Fruit fly (Drosophila melanogaster) whole organism, prepupa: ENCODE data around the gene CG5768.

Source experiments
- CG10631 ChIP-seq: fragments of 200-800 bp; sonication (Bioruptor generic); optimal IDR thresholded peaks from 2 replicates; lab custom pipeline; 2016; ENCODE audit warnings: missing biosample characterization, missing genetic modification characterization
- CG10669 ChIP-seq: fragments of 200-800 bp; sonication (Bioruptor generic); optimal IDR thresholded peaks from 3 replicates; lab custom pipeline; 2018; ENCODE audit warnings: missing biosample characterization, mild to moderate bottlenecking, missing genetic modification characterization, moderate library complexity
- CG11294 ChIP-seq: fragments of 200-800 bp; sonication (Bioruptor generic); IDR thresholded peaks from 2 replicates; pipeline ENCODE4 v1.3.6; 2022; ENCODE audit warnings: missing biosample characterization, missing genetic modification characterization
- CG11762 ChIP-seq: fragments of 200-800 bp; sonication (Bioruptor generic); optimal IDR thresholded peaks from 3 replicates; lab custom pipeline; 2016; ENCODE audit warnings: missing biosample characterization, missing genetic modification characterization; ENCODE audit not compliant: insufficient read depth
- CG15336 ChIP-seq: fragments of 200-800 bp; sonication (Bioruptor generic); IDR thresholded peaks from 2 replicates; pipeline ENCODE4 v1.3.6; 2022; ENCODE audit warnings: missing biosample characterization, missing genetic modification characterization
- CG16779 ChIP-seq: fragments of 200-800 bp; sonication (Bioruptor generic); optimal IDR thresholded peaks from 3 replicates; lab custom pipeline; 2017; ENCODE audit warnings: missing biosample characterization, mild to moderate bottlenecking, missing genetic modification characterization
- CG31627 ChIP-seq: fragments of 200-800 bp; sonication (Bioruptor generic); optimal IDR thresholded peaks from 3 replicates; lab custom pipeline; 2016; ENCODE audit warnings: missing biosample characterization, missing genetic modification characterization
- CG34406 ChIP-seq: fragments of 200-800 bp; sonication (Bioruptor generic); optimal IDR thresholded peaks from 3 replicates; lab custom pipeline; 2016; ENCODE audit warnings: missing biosample characterization, missing genetic modification characterization
- CG3919 ChIP-seq: fragments of 200-800 bp; sonication (Bioruptor generic); optimal IDR thresholded peaks from 3 replicates; lab custom pipeline; 2016; ENCODE audit warnings: missing biosample characterization, missing genetic modification characterization
- CG4318 ChIP-seq: fragments of 200-800 bp; sonication (Bioruptor generic); optimal IDR thresholded peaks from 3 replicates; lab custom pipeline; 2017; ENCODE audit warnings: missing biosample characterization, mild to moderate bottlenecking, missing genetic modification characterization
- CG6163 ChIP-seq: fragments of 200-800 bp; sonication (Bioruptor generic); IDR thresholded peaks from 3 replicates; pipeline ENCODE4 v1.3.6; 2022; ENCODE audit warnings: missing biosample characterization, missing genetic modification characterization
- CG6276 ChIP-seq: fragments of 200-800 bp; sonication (Bioruptor generic); optimal IDR thresholded peaks from 2 replicates; lab custom pipeline; 2017; ENCODE audit warnings: missing biosample characterization, mild to moderate bottlenecking, missing genetic modification characterization
- CG6792 ChIP-seq: fragments of 200-800 bp; sonication (Bioruptor generic); optimal IDR thresholded peaks from 3 replicates; lab custom pipeline; 2016; ENCODE audit warnings: missing biosample characterization, missing genetic modification characterization
- CG7368 ChIP-seq: fragments of 200-800 bp; sonication (Bioruptor generic); optimal IDR thresholded peaks from 3 replicates; lab custom pipeline; 2016; ENCODE audit warnings: missing biosample characterization, missing genetic modification characterization
- CG9139 ChIP-seq: fragments of 200-800 bp; sonication (Bioruptor generic); optimal IDR thresholded peaks from 3 replicates; lab custom pipeline; 2017; ENCODE audit warnings: missing biosample characterization, mild to moderate bottlenecking, missing genetic modification characterization
- Eip75B ChIP-seq: fragments of 200-800 bp; sonication (Bioruptor generic); optimal IDR thresholded peaks from 3 replicates; lab custom pipeline; 2016; ENCODE audit warnings: missing biosample characterization, missing genetic modification characterization
- Eip78C ChIP-seq: fragments of 200-800 bp; sonication (Bioruptor generic); peaks from one replicate; lab custom pipeline; 2016; ENCODE audit warnings: missing biosample characterization, missing genetic modification characterization
- Eip93F ChIP-seq: fragments of 200-800 bp; sonication (Bioruptor generic); optimal IDR thresholded peaks from 2 replicates; lab custom pipeline; 2016; ENCODE audit warnings: missing biosample characterization, mild to moderate bottlenecking, missing genetic modification characterization
- Ets96B ChIP-seq: fragments of 200-800 bp; optimal IDR thresholded peaks from 2 replicates; lab custom pipeline; 2019; ENCODE audit warnings: missing biosample characterization, mild to moderate bottlenecking, missing genetic modification characterization, moderate library complexity
- Gug ChIP-seq: fragments of 200-800 bp; sonication (Bioruptor generic); IDR thresholded peaks from 2 replicates; pipeline ENCODE4 v1.3.6; 2022; ENCODE audit warnings: missing biosample characterization, missing genetic modification characterization
- Hr39 ChIP-seq: fragments of 200-800 bp; sonication (Bioruptor generic); optimal IDR thresholded peaks from 2 replicates; lab custom pipeline; 2016; ENCODE audit warnings: missing biosample characterization, missing genetic modification characterization
- Hr4 ChIP-seq: fragments of 200-800 bp; sonication (Bioruptor generic); optimal IDR thresholded peaks from 3 replicates; lab custom pipeline; 2016; ENCODE audit warnings: missing biosample characterization, missing genetic modification characterization
- Lpt ChIP-seq: fragments of 200-800 bp; sonication (Bioruptor generic); optimal IDR thresholded peaks from 3 replicates; lab custom pipeline; 2016; ENCODE audit warnings: missing biosample characterization, missing genetic modification characterization
- Met ChIP-seq: fragments of 200-800 bp; sonication (Bioruptor generic); optimal IDR thresholded peaks from 3 replicates; lab custom pipeline; 2016; ENCODE audit warnings: missing biosample characterization, missing genetic modification characterization
- Smox ChIP-seq: fragments of 200-800 bp; sonication (Bioruptor generic); optimal IDR thresholded peaks from 3 replicates; lab custom pipeline; 2016; ENCODE audit warnings: missing biosample characterization, missing genetic modification characterization
- Sox102F ChIP-seq: fragments of 200-800 bp; sonication (Bioruptor generic); optimal IDR thresholded peaks from 2 replicates; lab custom pipeline; 2016; ENCODE audit warnings: missing biosample characterization, mild to moderate bottlenecking, missing genetic modification characterization
- Sox14 ChIP-seq: fragments of 200-800 bp; sonication (Bioruptor generic); optimal IDR thresholded peaks from 3 replicates; lab custom pipeline; 2016; ENCODE audit warnings: missing biosample characterization, missing genetic modification characterization
- Sox15 ChIP-seq: fragments of 200-800 bp; sonication (Bioruptor generic); optimal IDR thresholded peaks from 3 replicates; lab custom pipeline; 2016; ENCODE audit warnings: missing biosample characterization, missing genetic modification characterization
- acj6 ChIP-seq: fragments of 200-800 bp; sonication (Bioruptor generic); optimal IDR thresholded peaks from 3 replicates; lab custom pipeline; 2016; ENCODE audit warnings: missing biosample characterization, missing genetic modification characterization
- cyc ChIP-seq: fragments of 200-800 bp; sonication (Bioruptor generic); optimal IDR thresholded peaks from 3 replicates; lab custom pipeline; 2016; ENCODE audit warnings: missing biosample characterization, missing genetic modification characterization
- dac ChIP-seq: fragments of 200-800 bp; sonication (Bioruptor generic); optimal IDR thresholded peaks from 2 replicates; lab custom pipeline; 2017; ENCODE audit warnings: missing biosample characterization, mild to moderate bottlenecking, missing genetic modification characterization
- fd59A ChIP-seq: fragments of 200-800 bp; sonication (Bioruptor generic); optimal IDR thresholded peaks from 2 replicates; lab custom pipeline; 2017; ENCODE audit warnings: missing biosample characterization, mild to moderate bottlenecking, missing genetic modification characterization, missing genetic modification reagents
- lz ChIP-seq: fragments of 200-800 bp; sonication (Bioruptor generic); optimal IDR thresholded peaks from 3 replicates; lab custom pipeline; 2016; ENCODE audit warnings: missing biosample characterization, missing genetic modification characterization
- pdm3 ChIP-seq: fragments of 200-800 bp; sonication (Bioruptor generic); optimal IDR thresholded peaks from 3 replicates; lab custom pipeline; 2016; ENCODE audit warnings: missing biosample characterization, missing genetic modification characterization
- spab ChIP-seq: fragments of 200-800 bp; sonication (Bioruptor generic); optimal IDR thresholded peaks from 2 replicates; lab custom pipeline; 2017; ENCODE audit warnings: missing biosample characterization, mild to moderate bottlenecking, missing genetic modification characterization, missing genetic modification reagents
- ss ChIP-seq, 2 experiments: fragments of 200-800 bp; sonication (Bioruptor generic); optimal IDR thresholded peaks; 2 replicates in 1 of 2; 3 replicates in 1 of 2; lab custom pipeline; 2017 to 2018; ENCODE audit warnings: mild to moderate bottlenecking in 2 of 2, missing biosample characterization in 2 of 2, missing genetic modification characterization in 2 of 2, moderate library complexity in 1 of 2
- svp ChIP-seq: fragments of 200-800 bp; sonication (Bioruptor generic); peaks from one replicate; lab custom pipeline; 2016; ENCODE audit warnings: missing biosample characterization, missing genetic modification characterization
- topi ChIP-seq: fragments of 200-800 bp; sonication (Bioruptor generic); optimal IDR thresholded peaks from 3 replicates; lab custom pipeline; 2016; ENCODE audit warnings: missing biosample characterization, missing genetic modification characterization

The CG5768 gene

DNA sequence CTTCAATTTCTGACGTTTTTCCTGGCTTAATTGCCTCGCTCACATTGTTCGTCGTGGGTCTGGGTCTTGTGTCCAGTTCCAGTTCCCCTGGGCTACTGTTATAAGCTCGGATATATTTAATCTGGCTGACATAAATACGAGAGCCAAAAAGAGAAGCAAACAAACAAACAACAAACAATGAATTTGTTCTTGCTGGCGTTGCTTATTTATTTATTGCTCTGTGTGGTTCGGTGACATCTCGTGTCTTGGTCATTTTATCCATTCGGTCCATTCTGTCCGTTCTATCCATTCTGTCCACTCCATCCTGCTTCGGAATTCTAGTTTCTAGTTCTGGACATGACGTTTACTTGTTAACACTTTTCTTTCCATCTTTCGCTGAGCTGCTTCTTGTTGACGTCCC lies 5.2 kb downstream of the CG5768 start, which contains the start of gene CG17780:
TSS of gene CG17780 (minus strand) at position 101 of the 400 bp plus-strand sequence.
- TF ChIP-seq CG16779 (tag; lab: Kevin White, UChicago), result no peak
- no peak for TF ChIP-seq Eip93F (GFP tag; lab: Kevin White, UChicago)
- no peak for TF ChIP-seq Sox102F (GFP tag; lab: Kevin White, UChicago)
- no peak for TF ChIP-seq Sox15 (GFP tag; lab: Kevin White, UChicago)
- TF ChIP-seq fd59A, result no peak
- no peak for TF ChIP-seq Hr4 (GFP tag; lab: Kevin White, UChicago)

DNA sequence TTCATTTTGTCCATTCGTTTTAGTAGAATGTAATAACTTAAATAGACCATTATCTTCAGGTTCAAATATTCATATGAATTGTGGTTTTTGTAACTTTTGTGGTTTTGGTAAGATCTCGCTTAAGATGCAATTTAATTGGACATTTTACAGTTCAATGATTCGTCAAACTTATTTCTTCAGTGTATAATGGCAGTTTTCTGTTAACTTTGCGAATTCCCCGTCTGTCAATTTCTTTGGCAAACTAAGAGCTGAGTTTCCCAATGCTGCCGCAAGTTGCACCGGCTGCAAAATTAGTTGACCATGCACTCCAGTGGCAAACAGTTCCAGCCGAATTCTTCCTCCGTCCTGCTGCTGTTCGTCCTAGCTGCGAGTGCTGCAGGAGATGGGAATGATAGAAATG lies 13.6 kb downstream of the CG5768 start, which contains the start of gene CG33342:
TSS of gene CG33342 (plus strand) at position 301 of the 400 bp plus-strand sequence.
- TF ChIP-seq acj6 (GFP tag; lab: Kevin White, UChicago), result no peak
- no peak for TF ChIP-seq Eip75B (GFP tag; lab: Kevin White, UChicago)
- TF ChIP-seq Gug (GFP tag; lab: Robert Waterston, UW), result no peak
- no peak for TF ChIP-seq CG3919 (GFP tag; lab: Kevin White, UChicago)
- TF ChIP-seq lz (GFP tag; lab: Kevin White, UChicago), result no peak

DNA sequence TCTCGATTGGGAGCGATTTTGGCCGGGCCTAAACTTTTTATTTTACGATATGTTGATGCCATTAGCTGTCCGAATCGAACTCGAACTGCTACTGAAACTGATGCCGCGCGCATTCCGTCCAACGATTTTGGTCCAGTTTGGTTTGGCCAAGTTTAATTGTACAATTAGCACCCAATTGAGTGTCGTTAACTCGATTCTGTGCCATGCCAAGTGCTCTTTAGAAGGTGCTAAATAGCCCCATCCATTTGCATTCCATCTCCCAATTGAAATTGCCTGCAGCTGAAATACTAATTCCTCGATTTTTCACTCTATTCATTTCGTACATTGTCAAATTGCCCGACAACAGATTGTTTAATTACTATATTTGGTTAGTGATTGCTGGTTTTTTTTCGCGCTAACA lies 14.6 kb downstream of the CG5768 start, which contains the start of gene CG17781:
TSS of gene CG17781 (minus strand) at position 101 of the 400 bp plus-strand sequence.
- TF ChIP-seq acj6 (GFP tag; lab: Kevin White, UChicago) (no peak), Lpt (GFP tag; lab: Kevin White, UChicago) (no peak), CG31627 (GFP tag; lab: Kevin White, UChicago) (no peak), Hr4 (GFP tag; lab: Kevin White, UChicago) (no peak), CG6163 (GFP tag; lab: Robert Waterston, UW) (no peak), Smox (GFP tag; lab: Kevin White, UChicago) (no peak), CG11294 (GFP tag; lab: Robert Waterston, UW) (no peak), CG10631 (GFP tag; lab: Kevin White, UChicago) (no peak), Sox14 (GFP tag; lab: Kevin White, UChicago) (no peak), ss (GFP tag; optimal IDR thresholded peaks at IDR 0.05; lab: Kevin White, UChicago) (no peak), CG4318 (GFP tag; lab: Kevin White, UChicago) (no peak), CG9139 (no peak), topi (GFP tag; lab: Kevin White, UChicago) (no peak), CG11762 (no peak), spab (GFP tag; lab: Kevin White, UChicago) (no peak), cyc (GFP tag; lab: Kevin White, UChicago) (no peak), CG6792 (GFP tag; lab: Kevin White, UChicago) (no peak), CG3919 (GFP tag; lab: Kevin White, UChicago) (no peak)

DNA sequence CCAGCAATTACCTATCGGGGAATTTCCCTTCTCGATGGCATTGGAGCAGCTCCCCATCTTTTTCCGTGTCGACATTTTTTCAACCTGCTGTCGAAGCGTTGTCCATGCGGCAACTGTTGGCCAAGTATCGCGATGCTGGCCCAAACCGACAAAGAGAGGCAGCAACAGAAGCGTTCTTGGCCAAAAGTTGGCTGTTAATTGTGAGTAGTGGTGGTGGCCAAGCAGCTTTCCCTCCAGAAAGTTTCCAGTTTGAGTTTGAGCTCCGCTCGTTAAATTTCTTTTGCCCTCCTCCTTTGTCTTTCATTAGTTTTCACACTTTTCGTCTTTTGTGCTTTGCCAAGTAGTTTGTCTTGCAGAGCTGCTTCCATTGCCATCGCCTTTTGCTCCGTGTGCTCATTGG lies 17.5 kb downstream of the CG5768 start, which contains the start of gene CG17782:
TSS of gene CG17782 (minus strand) at position 101 of the 400 bp plus-strand sequence.
- no peak for TF ChIP-seq CG11294 (GFP tag; lab: Robert Waterston, UW)
- TF ChIP-seq Hr39 (GFP tag; lab: Kevin White, UChicago), result no peak
- no peak for TF ChIP-seq CG7368
- no peak for TF ChIP-seq CG3919 (GFP tag; lab: Kevin White, UChicago)

DNA sequence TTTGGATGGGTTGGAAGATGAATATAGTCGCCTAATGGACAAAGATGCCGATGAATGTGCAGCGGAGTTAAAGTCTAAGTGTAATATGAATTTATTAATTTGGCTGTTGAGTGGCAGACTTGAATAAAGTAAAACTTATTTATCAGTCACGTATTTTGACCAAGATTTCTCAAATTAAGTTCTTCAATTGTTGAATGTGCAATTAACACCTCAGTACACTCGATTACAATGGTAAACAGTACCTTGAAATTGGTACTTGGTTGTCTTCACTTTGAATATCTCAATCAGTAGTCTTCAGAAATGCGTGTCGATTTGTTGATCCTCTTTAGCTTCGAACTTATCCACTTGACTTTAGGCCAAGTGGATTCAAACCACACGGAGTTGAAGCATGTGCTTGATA lies 20.9 kb downstream of the CG5768 start, which contains the start of gene CG13614:
TSS of gene CG13614 (plus strand) at position 301 of the 400 bp plus-strand sequence.
- no peak for TF ChIP-seq pdm3 (GFP tag; lab: Kevin White, UChicago)
- no peak for TF ChIP-seq CG3919 (GFP tag; lab: Kevin White, UChicago)
- no peak for TF ChIP-seq CG11762
- TF ChIP-seq CG34406 (GFP tag; lab: Kevin White, UChicago), result no peak
- no peak for TF ChIP-seq dac (GFP tag; lab: Kevin White, UChicago)
- no peak for TF ChIP-seq CG9139
- no peak for TF ChIP-seq Eip78C (GFP tag; lab: Kevin White, UChicago)
- no peak for TF ChIP-seq Smox (GFP tag; lab: Kevin White, UChicago)
- no peak for TF ChIP-seq CG10669 (GFP tag; lab: Kevin White, UChicago)
- TF ChIP-seq ss (GFP tag; optimal IDR thresholded peaks at IDR 0.05; lab: Kevin White, UChicago), result no peak
- TF ChIP-seq Ets96B, result no peak
- no peak for TF ChIP-seq Met (GFP tag; lab: Kevin White, UChicago)
- no peak for TF ChIP-seq CG15336 (GFP tag; lab: Robert Waterston, UW)
- TF ChIP-seq CG6276 (GFP tag; lab: Kevin White, UChicago), result no peak
- no peak for TF ChIP-seq topi (GFP tag; lab: Kevin White, UChicago)
- TF ChIP-seq CG10631 (GFP tag; lab: Kevin White, UChicago), result no peak
- TF ChIP-seq svp, result no peak
- no peak for TF ChIP-seq Hr4 (GFP tag; lab: Kevin White, UChicago)
- TF ChIP-seq fd59A, result no peak
- no peak for TF ChIP-seq Sox102F (GFP tag; lab: Kevin White, UChicago)
